Fruit fly (Drosophila melanogaster): ENCODE results near the gene Smyd4-2.

The Smyd4-2 gene

DNA sequence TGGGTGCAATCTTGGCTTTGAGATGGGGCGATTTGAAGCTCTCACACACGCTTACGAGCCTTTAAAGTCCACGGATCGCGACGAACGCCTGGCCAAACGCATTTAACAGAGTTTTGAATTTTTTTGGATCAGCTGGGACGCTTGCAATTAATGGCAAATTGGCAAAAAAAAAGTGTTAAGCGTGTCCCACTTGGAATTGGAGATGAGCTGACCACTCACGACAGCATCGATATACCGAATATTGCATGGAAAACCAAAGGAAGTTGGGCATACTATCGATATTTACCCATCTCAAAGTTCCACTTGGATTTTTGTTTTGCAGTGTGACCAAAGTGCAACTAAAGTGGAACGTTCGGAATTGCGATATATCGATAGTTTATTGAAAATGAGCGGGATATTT, 15.6 kb upstream of the Smyd4-2 start, which contains the start of gene ArfGAP1 (continued):
- no peak for TF ChIP-seq CG6254 (GFP tag; optimal IDR thresholded peaks at IDR 0.05)
- TF ChIP-seq HLH4C (GFP tag; IDR thresholded peaks at IDR 0.05; ENCODE audit: partially characterized antibody): peak; percentile 91
- peak; percentile 73 for TF ChIP-seq Rfx (GFP tag; IDR thresholded peaks at IDR 0.05)
- peak; percentile 21; the same call in 1 of the 2 replicates for TF ChIP-seq ranshi (GFP tag; IDR thresholded peaks at IDR 0.05)
- TF ChIP-seq CG1233 (GFP tag; optimal IDR thresholded peaks at IDR 0.05): no peak
- no peak for TF ChIP-seq CG10321 (GFP tag; IDR thresholded peaks at IDR 0.05)
- TF ChIP-seq CG2116 (GFP tag; optimal IDR thresholded peaks at IDR 0.05): peak; percentile 37
- TF ChIP-seq CG16863 (GFP tag; optimal IDR thresholded peaks at IDR 0.05): no peak
- no peak for TF ChIP-seq p53 (GFP tag; optimal IDR thresholded peaks at IDR 0.05)
- TF ChIP-seq tap (tag; optimal IDR thresholded peaks at IDR 0.05): no peak
- peak; percentile 33; the same call in 1 of the 2 replicates for TF ChIP-seq CG11247 (GFP tag; IDR thresholded peaks at IDR 0.05)
- peak; percentile 13; the same call in 1 of the 2 replicates for TF ChIP-seq CG11085 (GFP tag; IDR thresholded peaks at IDR 0.05)
- TF ChIP-seq MESR4 (GFP tag; optimal IDR thresholded peaks at IDR 0.05): peak; percentile 63
- no peak for TF ChIP-seq CG1792 (GFP tag; optimal IDR thresholded peaks at IDR 0.05)
- TF ChIP-seq Oli (tag; optimal IDR thresholded peaks at IDR 0.05): no peak
- TF ChIP-seq jumu (GFP tag; optimal IDR thresholded peaks at IDR 0.05): no peak
- peak; percentile 75 for TF ChIP-seq sd (tag; optimal IDR thresholded peaks at IDR 0.05)
- peak; percentile 37 for TF ChIP-seq Myb (GFP tag; optimal IDR thresholded peaks at IDR 0.05)
- no peak for TF ChIP-seq stc (GFP tag; IDR thresholded peaks at IDR 0.05)
- no peak for TF ChIP-seq CG7271 (tag; optimal IDR thresholded peaks at IDR 0.05)
- TF ChIP-seq CG11093 (GFP tag; IDR thresholded peaks at IDR 0.05): no peak
- TF ChIP-seq CG12104 (GFP tag; optimal IDR thresholded peaks at IDR 0.05): no peak
- peak; percentile 8 for TF ChIP-seq sens (GFP tag)
- TF ChIP-seq HmgD (GFP tag; optimal IDR thresholded peaks at IDR 0.05): no peak
- peak; percentile 97 for TF ChIP-seq hbn (GFP tag; IDR thresholded peaks at IDR 0.05; ENCODE audit: partially characterized antibody)
- peak; percentile 59 for TF ChIP-seq CG32532 (GFP tag; IDR thresholded peaks at IDR 0.05)
- peak; percentile 6; the same call in 1 of the 2 replicates for TF ChIP-seq CG9215 (GFP tag; IDR thresholded peaks at IDR 0.05)
- no peak for TF ChIP-seq br (optimal IDR thresholded peaks at IDR 0.05)
- TF ChIP-seq CG1024 (GFP tag; IDR thresholded peaks at IDR 0.05): no peak
- peak; percentile 97 for TF ChIP-seq zen2 (GFP tag; IDR thresholded peaks at IDR 0.05; ENCODE audit: partially characterized antibody)
- no peak for TF ChIP-seq CG5245 (GFP tag; optimal IDR thresholded peaks at IDR 0.05)
- peak; percentile 95 for TF ChIP-seq CG6791 (GFP tag; IDR thresholded peaks at IDR 0.05; ENCODE audit: partially characterized antibody)
- TF ChIP-seq CG4820 (GFP tag; optimal IDR thresholded peaks at IDR 0.05): no peak
- TF ChIP-seq CG11696 (GFP tag; IDR thresholded peaks at IDR 0.05): no peak
- TF ChIP-seq ara (GFP tag; IDR thresholded peaks at IDR 0.05): no peak
- no peak for TF ChIP-seq Bdp1 (GFP tag; optimal IDR thresholded peaks at IDR 0.05)
- TF ChIP-seq ATbp (GFP tag; optimal IDR thresholded peaks at IDR 0.05): no peak
- peak; percentile 61 for TF ChIP-seq row (GFP tag; IDR thresholded peaks at IDR 0.05)
- TF ChIP-seq Dp (GFP tag; optimal IDR thresholded peaks at IDR 0.05): peak; percentile 56
- TF ChIP-seq mam (GFP tag; optimal IDR thresholded peaks at IDR 0.05): no peak
- no peak for TF ChIP-seq Lhr (GFP tag; optimal IDR thresholded peaks at IDR 0.05)
- no peak for TF ChIP-seq wek (GFP tag; optimal IDR thresholded peaks at IDR 0.05)
- TF ChIP-seq CG6272 (GFP tag; IDR thresholded peaks at IDR 0.05): peak; percentile 40; the same call in 1 of the 2 replicates
- peak; percentile 97 for TF ChIP-seq Doc3 (GFP tag; IDR thresholded peaks at IDR 0.05; ENCODE audit: partially characterized antibody)
- peak in 1 of 2 experiments; percentile 19 for TF ChIP-seq dpn (GFP tag; optimal IDR thresholded peaks at IDR 0.05)
- TF ChIP-seq CG30403 (GFP tag; optimal IDR thresholded peaks at IDR 0.05): peak; percentile 1
- peak; percentile 57 for TF ChIP-seq Sin3A (optimal IDR thresholded peaks at IDR 0.05)
- no peak for TF ChIP-seq Fer3 (tag; optimal IDR thresholded peaks at IDR 0.05)
- TF ChIP-seq CG1603 (tag; optimal IDR thresholded peaks at IDR 0.05): peak; percentile 12
- no peak for TF ChIP-seq CG2875 (GFP tag; optimal IDR thresholded peaks at IDR 0.05)
- TF ChIP-seq CG13424 (tag; optimal IDR thresholded peaks at IDR 0.05): no peak
- TF ChIP-seq NFAT (GFP tag; IDR thresholded peaks at IDR 0.05): 0 out of 2 replicates have a peak, but pooled peaks have one; percentile 24
